Fruit fly (Drosophila melanogaster) whole organism, embryonic: ENCODE results near the gene Sb.

Source experiments
- CG10147 ChIP-seq: fragments of 200-800 bp; sonication (Bioruptor generic); optimal IDR thresholded peaks from 2 replicates; lab custom pipeline; 2019; ENCODE audit warnings: missing biosample characterization, mild to moderate bottlenecking, missing genetic modification characterization, moderate library complexity
- CG10979 ChIP-seq: fragments of 200-800 bp; sonication (Bioruptor generic); optimal IDR thresholded peaks from 2 replicates; lab custom pipeline; 2018; ENCODE audit warnings: missing biosample characterization, mild to moderate bottlenecking, missing genetic modification characterization, moderate library complexity
- CG12071 ChIP-seq: fragments of 200-800 bp; sonication (Bioruptor generic); optimal IDR thresholded peaks from 3 replicates; lab custom pipeline; 2018; ENCODE audit warnings: missing biosample characterization, mild to moderate bottlenecking, missing genetic modification characterization
- CG12219 ChIP-seq: fragments of 200-800 bp; sonication (Bioruptor generic); optimal IDR thresholded peaks from 3 replicates; lab custom pipeline; 2018; ENCODE audit warnings: missing biosample characterization, mild to moderate bottlenecking, missing genetic modification characterization
- CG13123 ChIP-seq: fragments of 200-800 bp; sonication (Bioruptor generic); optimal IDR thresholded peaks from 2 replicates; lab custom pipeline; 2016; ENCODE audit warnings: missing biosample characterization, missing genetic modification characterization
- CG17359 ChIP-seq: fragments of 200-800 bp; sonication (Bioruptor generic); optimal IDR thresholded peaks from 3 replicates; lab custom pipeline; 2018; ENCODE audit warnings: missing biosample characterization, mild to moderate bottlenecking, missing genetic modification characterization, moderate library complexity
- CG18599 ChIP-seq: fragments of 200-800 bp; sonication (Bioruptor generic); optimal IDR thresholded peaks from 3 replicates; lab custom pipeline; 2017; ENCODE audit warnings: missing biosample characterization, missing genetic modification characterization, mild to moderate bottlenecking, moderate library complexity, missing genetic modification reagents
- CG18619 ChIP-seq: fragments of 200-800 bp; sonication (Bioruptor generic); optimal IDR thresholded peaks from 3 replicates; lab custom pipeline; 2017; ENCODE audit warnings: missing biosample characterization, mild to moderate bottlenecking, missing genetic modification characterization
- CG2116 ChIP-seq: fragments of 200-800 bp; sonication (Bioruptor generic); optimal IDR thresholded peaks from 3 replicates; lab custom pipeline; 2018; ENCODE audit warnings: missing biosample characterization, mild to moderate bottlenecking, missing genetic modification characterization
- CG2199 ChIP-seq: fragments of 200-800 bp; sonication (Bioruptor generic); IDR thresholded peaks from 3 replicates; pipeline ENCODE4 v1.3.6; 2022; ENCODE audit warnings: missing biosample characterization, missing genetic modification characterization
- CG2712 ChIP-seq: fragments of 200-800 bp; optimal IDR thresholded peaks from 3 replicates; lab custom pipeline; 2019; ENCODE audit warnings: missing biosample characterization, mild to moderate bottlenecking, missing genetic modification characterization, moderate library complexity
- CG2889 ChIP-seq: fragments of 200-800 bp; sonication (Bioruptor generic); IDR thresholded peaks from 3 replicates; pipeline ENCODE4 v1.3.6; 2022; ENCODE audit warnings: missing biosample characterization, missing genetic modification characterization
- CG34224 ChIP-seq: fragments of 200-800 bp; sonication (Bioruptor generic); IDR thresholded peaks from 3 replicates; pipeline ENCODE4 v1.3.6; 2022; ENCODE audit warnings: missing biosample characterization, missing genetic modification characterization; ENCODE audit not compliant: partially characterized antibody
- CG3847 ChIP-seq: fragments of 200-800 bp; sonication (Bioruptor generic); IDR thresholded peaks from 2 replicates; pipeline ENCODE4 v1.3.6; 2022; ENCODE audit warnings: missing biosample characterization, missing genetic modification characterization
- CG7745 ChIP-seq: fragments of 200-800 bp; sonication (Bioruptor generic); optimal IDR thresholded peaks from 2 replicates; lab custom pipeline; 2018; ENCODE audit warnings: missing biosample characterization, mild to moderate bottlenecking, missing genetic modification characterization, moderate library complexity
- CG7987 ChIP-seq: fragments of 200-800 bp; sonication (Bioruptor generic); optimal IDR thresholded peaks from 2 replicates; lab custom pipeline; 2018; ENCODE audit warnings: missing biosample characterization, mild to moderate bottlenecking, missing genetic modification characterization, moderate library complexity
- CG8290 ChIP-seq, 3 experiments: fragments of 200-800 bp; sonication (Bioruptor generic); optimal IDR thresholded peaks; 2 replicates each; lab custom pipeline; 2016 to 2019; ENCODE audit warnings: missing biosample characterization in 3 of 3, missing genetic modification characterization in 3 of 3, mild to moderate bottlenecking in 2 of 3, moderate library complexity in 1 of 3
- CG8478 ChIP-seq: fragments of >200 bp; optimal IDR thresholded peaks from 2 replicates; lab custom pipeline; 2018
- CG9876 ChIP-seq: fragments of 200-800 bp; sonication (Bioruptor generic); optimal IDR thresholded peaks from 2 replicates; lab custom pipeline; 2016; ENCODE audit warnings: missing biosample characterization, missing genetic modification characterization
- CHES-1-like ChIP-seq: fragments of 200-800 bp; sonication (Bioruptor generic); optimal IDR thresholded peaks from 2 replicates; lab custom pipeline; 2016; ENCODE audit warnings: missing biosample characterization, missing genetic modification characterization
- D19A ChIP-seq: fragments of 200-800 bp; optimal IDR thresholded peaks from 3 replicates; lab custom pipeline; 2019; ENCODE audit warnings: missing biosample characterization, mild to moderate bottlenecking, missing genetic modification characterization, moderate library complexity
- HmgD ChIP-seq: fragments of 200-800 bp; sonication (Bioruptor generic); optimal IDR thresholded peaks from 3 replicates; lab custom pipeline; 2016; ENCODE audit warnings: missing biosample characterization, missing genetic modification characterization
- HmgZ ChIP-seq: fragments of 200-800 bp; sonication (Bioruptor generic); optimal IDR thresholded peaks from 2 replicates; lab custom pipeline; 2018; ENCODE audit warnings: missing biosample characterization, mild to moderate bottlenecking, missing genetic modification characterization
- Sry-β ChIP-seq: fragments of 200-800 bp; sonication (Bioruptor generic); optimal IDR thresholded peaks from 2 replicates; lab custom pipeline; 2018; ENCODE audit warnings: missing biosample characterization, mild to moderate bottlenecking, missing genetic modification characterization, moderate library complexity
- Usf ChIP-seq: fragments of 200-800 bp; sonication (Bioruptor generic); optimal IDR thresholded peaks from 2 replicates; lab custom pipeline; 2017; ENCODE audit warnings: missing genotype, missing biosample characterization, missing genetic modification characterization
- ac ChIP-seq: fragments of 200-800 bp; sonication (Bioruptor generic); optimal IDR thresholded peaks from 3 replicates; lab custom pipeline; 2017; ENCODE audit warnings: missing biosample characterization, mild to moderate bottlenecking, missing genetic modification characterization
- amos ChIP-seq: fragments of 200-800 bp; sonication (Bioruptor generic); IDR thresholded peaks from 2 replicates; pipeline ENCODE4 v1.3.6; 2022; ENCODE audit warnings: missing biosample characterization, missing genetic modification characterization; ENCODE audit not compliant: partially characterized antibody
- bab2 ChIP-seq: fragments of 200-800 bp; sonication (Bioruptor generic); optimal IDR thresholded peaks from 2 replicates; lab custom pipeline; 2016; ENCODE audit warnings: missing biosample characterization, missing genetic modification characterization
- bcd ChIP-seq: fragments of 200-800 bp; sonication (Bioruptor generic); optimal IDR thresholded peaks from 2 replicates; lab custom pipeline; 2017; ENCODE audit warnings: missing biosample characterization, mild to moderate bottlenecking, missing genetic modification characterization
- caup ChIP-seq: fragments of 200-800 bp; sonication (Bioruptor generic); optimal IDR thresholded peaks from 3 replicates; lab custom pipeline; 2017; ENCODE audit warnings: missing biosample characterization, mild to moderate bottlenecking, missing genetic modification characterization, moderate library complexity; ENCODE audit not compliant: severe bottlenecking
- crc ChIP-seq: fragments of 200-800 bp; sonication (Bioruptor generic); optimal IDR thresholded peaks from 2 replicates; lab custom pipeline; 2016; ENCODE audit warnings: missing biosample characterization, missing genetic modification characterization
- crp ChIP-seq, 2 experiments: fragments of 200-800 bp; sonication (Bioruptor generic); optimal IDR thresholded peaks; 2 replicates in 1 of 2; 3 replicates in 1 of 2; lab custom pipeline; 2017; ENCODE audit warnings: missing biosample characterization in 2 of 2, missing genetic modification characterization in 2 of 2, mild to moderate bottlenecking in 1 of 2, moderate library complexity in 1 of 2
- esg ChIP-seq: fragments of 200-800 bp; sonication (Bioruptor generic); conservative IDR thresholded peaks from 2 replicates; pipeline ENCODE4 v1.3.6; 2022; ENCODE audit warnings: missing biosample characterization, missing genetic modification characterization
- fu2 ChIP-seq: fragments of 200-800 bp; sonication (Bioruptor generic); optimal IDR thresholded peaks from 2 replicates; lab custom pipeline; 2016; ENCODE audit warnings: missing biosample characterization, missing genetic modification characterization
- kah ChIP-seq: fragments of 200-800 bp; sonication (Bioruptor generic); optimal IDR thresholded peaks from 2 replicates; lab custom pipeline; 2018; ENCODE audit warnings: missing biosample characterization, mild to moderate bottlenecking, missing genetic modification characterization
- lab ChIP-seq: fragments of 200-800 bp; sonication (Bioruptor generic); optimal IDR thresholded peaks from 3 replicates; lab custom pipeline; 2017; ENCODE audit warnings: missing biosample characterization, missing genetic modification characterization, mild to moderate bottlenecking, moderate library complexity, missing genetic modification reagents
- lov ChIP-seq, 2 experiments: fragments of 200-800 bp in 1 of 2; fragments of >200 bp in 1 of 2; sonication (Bioruptor generic) in 1 of 2; IDR thresholded peaks in 1 of 2; optimal IDR thresholded peaks in 1 of 2; 2 replicates in 1 of 2; 3 replicates in 1 of 2; pipeline versions ENCODE4 v1.3.6 to Lab custom; 2017 to 2022; ENCODE audit warnings: missing biosample characterization in 1 of 2, missing genetic modification characterization in 1 of 2
- luna ChIP-seq: fragments of 200-800 bp; sonication (Bioruptor generic); optimal IDR thresholded peaks from 2 replicates; lab custom pipeline; 2016; ENCODE audit warnings: missing biosample characterization, missing genetic modification characterization
- maf-S ChIP-seq: fragments of 200-800 bp; sonication (Bioruptor generic); optimal IDR thresholded peaks from 2 replicates; lab custom pipeline; 2016; ENCODE audit warnings: missing biosample characterization, missing genetic modification characterization
- mld ChIP-seq: fragments of 200-800 bp; sonication (Bioruptor generic); IDR thresholded peaks from 3 replicates; pipeline ENCODE4 v1.3.6; 2022; ENCODE audit warnings: missing biosample characterization, missing genetic modification characterization; ENCODE audit not compliant: partially characterized antibody
- nerfin-1 ChIP-seq: fragments of 200-800 bp; sonication (Bioruptor generic); optimal IDR thresholded peaks from 3 replicates; lab custom pipeline; 2019; ENCODE audit warnings: missing biosample characterization, mild to moderate bottlenecking, missing genetic modification characterization, moderate library complexity
- nom ChIP-seq: fragments of 200-800 bp; sonication (Bioruptor generic); optimal IDR thresholded peaks from 2 replicates; lab custom pipeline; 2017; ENCODE audit warnings: missing biosample characterization, missing genetic modification characterization, mild to moderate bottlenecking, moderate library complexity, missing genetic modification reagents
- p53 ChIP-seq: fragments of 200-800 bp; sonication (Bioruptor generic); optimal IDR thresholded peaks from 2 replicates; lab custom pipeline; 2016; ENCODE audit warnings: missing biosample characterization, missing genetic modification characterization
- phol ChIP-seq: fragments of 200-800 bp; sonication (Bioruptor generic); optimal IDR thresholded peaks from 3 replicates; lab custom pipeline; 2018; ENCODE audit warnings: missing biosample characterization, mild to moderate bottlenecking, missing genetic modification characterization, moderate library complexity
- slbo ChIP-seq: fragments of 200-800 bp; sonication (Bioruptor generic); IDR thresholded peaks from 2 replicates; pipeline ENCODE4 v1.3.6; 2022; ENCODE audit warnings: missing biosample characterization, missing genetic modification characterization
- tin ChIP-seq: fragments of 200-800 bp; sonication (Bioruptor generic); optimal IDR thresholded peaks from 3 replicates; lab custom pipeline; 2016; ENCODE audit warnings: missing biosample characterization, missing genetic modification characterization

Gene Sb

DNA sequence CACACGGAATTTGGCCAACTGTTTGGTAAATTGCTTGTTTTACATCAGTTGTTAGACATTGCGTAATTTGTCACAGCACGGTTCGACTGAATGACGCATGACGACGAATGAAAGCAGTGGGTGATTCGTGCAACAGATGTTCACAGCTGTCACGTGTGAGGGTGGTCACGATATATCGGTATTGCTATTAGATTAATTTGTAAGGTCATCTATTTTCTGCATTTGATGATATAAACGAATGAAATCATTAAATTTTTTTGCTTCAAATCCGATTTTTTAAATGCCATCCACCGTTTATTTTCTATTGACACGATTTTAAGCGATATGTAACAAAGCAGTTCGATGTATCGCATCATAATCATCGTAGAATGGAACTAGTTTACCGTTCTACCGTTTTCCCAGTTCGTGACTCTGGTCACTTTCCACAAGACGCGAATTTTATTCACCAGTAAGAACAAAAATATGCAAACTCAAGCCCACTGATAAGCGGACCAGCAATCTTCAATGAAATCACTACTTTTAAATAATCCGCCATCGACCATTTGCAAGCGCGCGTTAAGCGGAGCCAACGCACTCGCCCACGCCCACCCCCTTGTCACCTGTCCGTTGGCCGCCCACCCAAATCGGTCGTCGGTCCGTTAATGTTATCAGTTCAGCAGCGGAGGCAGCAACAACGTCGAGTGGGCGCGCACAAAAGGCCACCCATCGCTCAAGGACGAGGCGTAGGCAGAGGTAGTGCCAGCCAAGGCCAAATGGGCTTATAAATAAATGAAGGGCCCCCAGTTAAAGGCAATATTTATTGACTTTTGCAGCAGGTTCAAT is 30.9 kb downstream of the Sb start, which contains the start of the genes Mic26-27 and CG5916 (continued):
- TF ChIP-seq D19A (tag; lab: Kevin White, UChicago) = no peak
- TF ChIP-seq crp (GFP tag; optimal IDR thresholded peaks at IDR 0.05; lab: Kevin White, UChicago) = peak; percentile 75 to 91
- TF ChIP-seq CG7745 (tag; lab: Kevin White, UChicago) = no peak
- peak; percentile 96 for TF ChIP-seq CG9876
- peak; percentile 25 for TF ChIP-seq CG7987
- TF ChIP-seq CG2116 (GFP tag; lab: Kevin White, UChicago) = peak; percentile 68
- TF ChIP-seq lov (optimal IDR thresholded peaks at IDR 0.05; lab: Kevin White, UChicago) = no peak
- peak; percentile 88; the same call in 1 of the 3 replicates for TF ChIP-seq lov (GFP tag; IDR thresholded peaks at IDR 0.05; lab: Robert Waterston, UW)
- peak; percentile 82 for TF ChIP-seq bcd
- peak; percentile 75 for TF ChIP-seq CG18619 (GFP tag; lab: Kevin White, UChicago)
- TF ChIP-seq HmgD = peak; percentile 93
- TF ChIP-seq slbo (GFP tag; lab: Robert Waterston, UW) = peak; percentile 94
- TF ChIP-seq CG2712 (tag; lab: Kevin White, UChicago) = peak; percentile 85
- TF ChIP-seq CHES-1-like (GFP tag; lab: Kevin White, UChicago) = peak; percentile 84
- no peak for TF ChIP-seq CG18599 (GFP tag; lab: Kevin White, UChicago)
- peak; percentile 82 for TF ChIP-seq nerfin-1
- no peak for TF ChIP-seq kah (GFP tag; lab: Kevin White, UChicago)
- peak; percentile 18 for TF ChIP-seq crc
- TF ChIP-seq nom (GFP tag; lab: Kevin White, UChicago) = no peak
- TF ChIP-seq CG13123 (GFP tag; lab: Kevin White, UChicago) = peak; percentile 47
- peak; percentile 75; the same call in 1 of the 3 replicates for TF ChIP-seq CG2889
- peak; percentile 61 for TF ChIP-seq maf-S (GFP tag; lab: Kevin White, UChicago)
- TF ChIP-seq mld (GFP tag; lab: Robert Waterston, UW) = peak; percentile 95
- TF ChIP-seq CG2199 = no peak; the same call in 1 of the 3 replicates
- peak; percentile 98 for TF ChIP-seq amos
- peak; percentile 100 for TF ChIP-seq CG34224 (GFP tag; lab: Robert Waterston, UW)
- peak; percentile 29 for TF ChIP-seq CG17359 (tag; lab: Kevin White, UChicago)
- peak; percentile 97 for TF ChIP-seq phol
- peak; percentile 83 for TF ChIP-seq HmgZ (tag; lab: Kevin White, UChicago)
- peak; percentile 94 for TF ChIP-seq CG3847
- no peak for TF ChIP-seq ac (GFP tag; lab: Kevin White, UChicago)
- peak; percentile 73 for TF ChIP-seq bab2 (GFP tag; lab: Kevin White, UChicago)
- peak; percentile 13 for TF ChIP-seq CG8478 (lab: Kevin White, UChicago)
- TF ChIP-seq Sry-β (GFP tag; lab: Kevin White, UChicago) = no peak
- TF ChIP-seq caup (GFP tag; lab: Kevin White, UChicago) = peak; percentile 33
- TF ChIP-seq CG10979 (tag; lab: Kevin White, UChicago) = peak; percentile 93
- TF ChIP-seq esg (GFP tag; lab: Robert Waterston, UW) = peak; percentile 75
- peak; percentile 88 for TF ChIP-seq CG8290 (GFP tag; optimal IDR thresholded peaks at IDR 0.05; lab: Kevin White, UChicago)
- peak; percentile 38 to 74 for TF ChIP-seq CG8290 (tag; optimal IDR thresholded peaks at IDR 0.05; lab: Kevin White, UChicago)
- TF ChIP-seq CG12219 (GFP tag; lab: Kevin White, UChicago) = no peak
- peak; percentile 68 for TF ChIP-seq p53
- peak; percentile 83 for TF ChIP-seq tin (GFP tag; lab: Kevin White, UChicago)
- TF ChIP-seq lab (GFP tag; lab: Kevin White, UChicago) = peak; percentile 42
- peak; percentile 91 for TF ChIP-seq Usf (GFP tag; lab: Kevin White, UChicago)
- TF ChIP-seq CG12071 (GFP tag; lab: Kevin White, UChicago) = no peak
- peak; percentile 90 for TF ChIP-seq fu2
- TF ChIP-seq luna (GFP tag; lab: Kevin White, UChicago) = peak; percentile 33
- TF ChIP-seq CG10147 (GFP tag; lab: Kevin White, UChicago) = peak; percentile 69
